Fruit fly (Drosophila melanogaster) whole organism, adult: ENCODE data around the gene tbc.

ENCODE experiments used
- CG11617 ChIP-seq: fragments of 200-800 bp; sonication (Bioruptor generic); optimal IDR thresholded peaks from 2 replicates; lab custom pipeline; 2017; ENCODE audit warnings: mild to moderate bottlenecking, missing biosample characterization, missing genetic modification reagents, missing genetic modification characterization
- CG12768 ChIP-seq: fragments of 200-800 bp; sonication (Bioruptor generic); optimal IDR thresholded peaks from 2 replicates; lab custom pipeline; 2017; ENCODE audit warnings: missing biosample characterization, missing genetic modification characterization, mild to moderate bottlenecking, moderate library complexity, missing genetic modification reagents
- CG14711 ChIP-seq: fragments of 200-800 bp; sonication (Bioruptor generic); optimal IDR thresholded peaks from 2 replicates; lab custom pipeline; 2018; ENCODE audit warnings: missing biosample characterization, mild to moderate bottlenecking, missing genetic modification characterization, moderate library complexity
- CG1620 ChIP-seq: fragments of 200-800 bp; sonication (Bioruptor generic); optimal IDR thresholded peaks from 2 replicates; lab custom pipeline; 2016; ENCODE audit warnings: missing biosample characterization, missing genetic modification characterization
- CG33017 ChIP-seq: fragments of 200-800 bp; sonication (Bioruptor generic); optimal IDR thresholded peaks from 2 replicates; lab custom pipeline; 2018; ENCODE audit warnings: missing biosample characterization, mild to moderate bottlenecking, missing genetic modification characterization, moderate library complexity
- CG5204 ChIP-seq: fragments of 200-800 bp; sonication (Bioruptor generic); optimal IDR thresholded peaks from 2 replicates; lab custom pipeline; 2016; ENCODE audit warnings: missing biosample characterization, missing genetic modification characterization
- CG7045 ChIP-seq: fragments of 200-800 bp; sonication (Bioruptor generic); optimal IDR thresholded peaks from 2 replicates; lab custom pipeline; 2017; ENCODE audit warnings: missing biosample characterization, mild to moderate bottlenecking, missing genetic modification characterization
- CG7101 ChIP-seq: fragments of 200-800 bp; sonication (Bioruptor generic); optimal IDR thresholded peaks from 2 replicates; lab custom pipeline; 2018; ENCODE audit warnings: missing biosample characterization, mild to moderate bottlenecking, missing genetic modification characterization, moderate library complexity
- Clk ChIP-seq: fragments of 200-800 bp; sonication (Bioruptor generic); optimal IDR thresholded peaks from 2 replicates; lab custom pipeline; 2017; ENCODE audit warnings: missing biosample characterization, missing genetic modification characterization
- Crg-1 ChIP-seq: fragments of 200-800 bp; sonication (Bioruptor generic); optimal IDR thresholded peaks from 2 replicates; lab custom pipeline; 2016; ENCODE audit warnings: missing biosample characterization, missing genetic modification characterization
- Hr96 ChIP-seq: fragments of 200-800 bp; sonication (Bioruptor generic); optimal IDR thresholded peaks from 2 replicates; lab custom pipeline; 2016; ENCODE audit warnings: missing biosample characterization, missing genetic modification characterization
- Mnt ChIP-seq: fragments of 200-800 bp; sonication (Bioruptor generic); optimal IDR thresholded peaks from 2 replicates; lab custom pipeline; 2016; ENCODE audit warnings: missing biosample characterization, mild to moderate bottlenecking, missing genetic modification characterization
- bab1 ChIP-seq: fragments of 200-800 bp; sonication (Bioruptor generic); optimal IDR thresholded peaks from 3 replicates; lab custom pipeline; 2019; ENCODE audit warnings: missing biosample characterization, mild to moderate bottlenecking, missing genetic modification characterization, moderate library complexity
- cic ChIP-seq: fragments of 200-800 bp; sonication (Bioruptor generic); optimal IDR thresholded peaks from 2 replicates; lab custom pipeline; 2017; ENCODE audit warnings: missing biosample characterization, mild to moderate bottlenecking, missing genetic modification characterization, moderate library complexity
- cnc ChIP-seq, 2 experiments: fragments of >200 bp; optimal IDR thresholded peaks; 2 replicates each; lab custom pipeline; 2017
- kay ChIP-seq: fragments of 200-800 bp; sonication (Bioruptor generic); peaks from one replicate; lab custom pipeline; 2016; ENCODE audit warnings: missing biosample characterization, missing genetic modification characterization, borderline replicate concordance
- ovo ChIP-seq: fragments of 200-800 bp; sonication (Bioruptor generic); optimal IDR thresholded peaks from 2 replicates; lab custom pipeline; 2016; ENCODE audit warnings: missing biosample characterization, missing genetic modification characterization
- pad ChIP-seq: fragments of 200-800 bp; sonication (Bioruptor generic); optimal IDR thresholded peaks from 3 replicates; lab custom pipeline; 2017; ENCODE audit warnings: missing biosample characterization, missing genetic modification characterization, mild to moderate bottlenecking, moderate library complexity, missing genetic modification reagents
- tj ChIP-seq: fragments of 200-800 bp; sonication (Bioruptor generic); optimal IDR thresholded peaks from 3 replicates; lab custom pipeline; 2017; ENCODE audit warnings: missing biosample characterization, mild to moderate bottlenecking, missing genetic modification characterization, moderate library complexity
- toe ChIP-seq: fragments of 200-800 bp; sonication (Bioruptor generic); optimal IDR thresholded peaks from 2 replicates; lab custom pipeline; 2016; ENCODE audit warnings: missing biosample characterization, missing genetic modification characterization

The tbc gene

dm6 chrX:20468192-20468591 lies 19.1 kb downstream of the tbc start:
- no peak for TF ChIP-seq CG14711
- TF ChIP-seq CG5204 (GFP tag; lab: Kevin White, UChicago), result no peak
- TF ChIP-seq Hr96 (GFP tag; lab: Kevin White, UChicago), result peak; percentile 83
- no peak for TF ChIP-seq Crg-1 (GFP tag; lab: Kevin White, UChicago)
- no peak for TF ChIP-seq Clk (GFP tag; lab: Kevin White, UChicago)
- TF ChIP-seq CG1620, result no peak
- peak; percentile 10 for TF ChIP-seq CG33017 (tag; lab: Kevin White, UChicago)
- TF ChIP-seq cic (GFP tag; lab: Kevin White, UChicago), result peak; percentile 49
- TF ChIP-seq ovo, result peak; percentile 50
- TF ChIP-seq CG12768 (GFP tag; lab: Kevin White, UChicago), result peak; percentile 83
- TF ChIP-seq toe (GFP tag; lab: Kevin White, UChicago), result peak; percentile 46
- TF ChIP-seq bab1, result peak; percentile 28
- peak; percentile 54 for TF ChIP-seq tj (GFP tag; lab: Kevin White, UChicago)
- TF ChIP-seq CG7045 (GFP tag; lab: Kevin White, UChicago), result no peak
- peak; percentile 61 for TF ChIP-seq Mnt (GFP tag; lab: Kevin White, UChicago)
- TF ChIP-seq cnc (optimal IDR thresholded peaks at IDR 0.05; lab: Kevin White, UChicago), result no peak
- peak; percentile 30 for TF ChIP-seq CG7101
- TF ChIP-seq pad (GFP tag; lab: Kevin White, UChicago), result peak; percentile 75
- peak; percentile 40 for TF ChIP-seq CG11617
- no peak for TF ChIP-seq kay

dm6 chrX:20470701-20471100 lies 21.6 kb downstream of the tbc start:
- no peak for TF ChIP-seq CG7101
- TF ChIP-seq Crg-1 (GFP tag; lab: Kevin White, UChicago), result no peak
- TF ChIP-seq bab1, result no peak
- no peak for TF ChIP-seq CG33017 (tag; lab: Kevin White, UChicago)
- no peak for TF ChIP-seq pad (GFP tag; lab: Kevin White, UChicago)
- TF ChIP-seq CG5204 (GFP tag; lab: Kevin White, UChicago), result no peak
- TF ChIP-seq Mnt (GFP tag; lab: Kevin White, UChicago), result no peak
- no peak for TF ChIP-seq kay
- no peak for TF ChIP-seq tj (GFP tag; lab: Kevin White, UChicago)
- TF ChIP-seq Clk (GFP tag; lab: Kevin White, UChicago), result no peak
- TF ChIP-seq CG7045 (GFP tag; lab: Kevin White, UChicago), result no peak
- TF ChIP-seq cnc (optimal IDR thresholded peaks at IDR 0.05; lab: Kevin White, UChicago), result no peak
- TF ChIP-seq ovo, result no peak
- no peak for TF ChIP-seq CG12768 (GFP tag; lab: Kevin White, UChicago)
- TF ChIP-seq toe (GFP tag; lab: Kevin White, UChicago), result no peak
- TF ChIP-seq CG1620, result no peak
- TF ChIP-seq Hr96 (GFP tag; lab: Kevin White, UChicago), result no peak

- TF ChIP-seq pad (GFP tag; lab: Kevin White, UChicago), result no peak
- TF ChIP-seq Mnt (GFP tag; lab: Kevin White, UChicago), result no peak
- TF ChIP-seq CG7101, result no peak
These were observed 29.5 kb downstream of the tbc start for dm6 chrX:20478674-20479073.

dm6 chrX:20480382-20480781 lies 31.3 kb downstream of the tbc start:
- peak; percentile 57 for TF ChIP-seq Hr96 (GFP tag; lab: Kevin White, UChicago)
- no peak for TF ChIP-seq Clk (GFP tag; lab: Kevin White, UChicago)
- peak; percentile 59 for TF ChIP-seq CG33017 (tag; lab: Kevin White, UChicago)
- peak; percentile 19 for TF ChIP-seq CG11617
- TF ChIP-seq cic (GFP tag; lab: Kevin White, UChicago), result no peak
- TF ChIP-seq Mnt (GFP tag; lab: Kevin White, UChicago), result no peak
- TF ChIP-seq tj (GFP tag; lab: Kevin White, UChicago), result no peak
- no peak for TF ChIP-seq pad (GFP tag; lab: Kevin White, UChicago)
- TF ChIP-seq CG7045 (GFP tag; lab: Kevin White, UChicago), result peak; percentile 40
- no peak for TF ChIP-seq cnc (optimal IDR thresholded peaks at IDR 0.05; lab: Kevin White, UChicago)
- TF ChIP-seq toe (GFP tag; lab: Kevin White, UChicago), result peak; percentile 28
- TF ChIP-seq CG5204 (GFP tag; lab: Kevin White, UChicago), result peak; percentile 39
- no peak for TF ChIP-seq bab1
- no peak for TF ChIP-seq Crg-1 (GFP tag; lab: Kevin White, UChicago)
- peak; percentile 43 for TF ChIP-seq CG7101
- TF ChIP-seq ovo, result no peak
- no peak for TF ChIP-seq CG1620
- TF ChIP-seq kay, result no peak
- peak; percentile 58 for TF ChIP-seq CG14711
- no peak for TF ChIP-seq CG12768 (GFP tag; lab: Kevin White, UChicago)

dm6 chrX:20481404-20481803 lies 32.3 kb downstream of the tbc start:
- no peak for TF ChIP-seq cnc (optimal IDR thresholded peaks at IDR 0.05; lab: Kevin White, UChicago)
- TF ChIP-seq CG1620, result no peak
- no peak for TF ChIP-seq CG7045 (GFP tag; lab: Kevin White, UChicago)
- TF ChIP-seq CG7101, result no peak
- TF ChIP-seq CG11617, result no peak
- TF ChIP-seq CG33017 (tag; lab: Kevin White, UChicago), result no peak
- peak; percentile 38 for TF ChIP-seq Mnt (GFP tag; lab: Kevin White, UChicago)
- no peak for TF ChIP-seq ovo
- no peak for TF ChIP-seq Crg-1 (GFP tag; lab: Kevin White, UChicago)
- no peak for TF ChIP-seq CG14711
- TF ChIP-seq pad (GFP tag; lab: Kevin White, UChicago), result peak; percentile 26
- TF ChIP-seq tj (GFP tag; lab: Kevin White, UChicago), result peak; percentile 54
- TF ChIP-seq CG5204 (GFP tag; lab: Kevin White, UChicago), result no peak
- TF ChIP-seq cic (GFP tag; lab: Kevin White, UChicago), result peak; percentile 71
- no peak for TF ChIP-seq CG12768 (GFP tag; lab: Kevin White, UChicago)
- TF ChIP-seq toe (GFP tag; lab: Kevin White, UChicago), result no peak
- TF ChIP-seq bab1, result peak; percentile 38
- TF ChIP-seq Hr96 (GFP tag; lab: Kevin White, UChicago), result no peak
- TF ChIP-seq kay, result no peak
- TF ChIP-seq Clk (GFP tag; lab: Kevin White, UChicago), result no peak
